Fruit fly (Drosophila melanogaster) whole organism, embryonic: ENCODE results near the gene Arpc1.

Source experiments
- BEAF-32 ChIP-seq: fragments of 200-800 bp; sonication (Bioruptor generic); optimal IDR thresholded peaks from 3 replicates; lab custom pipeline; 2017; ENCODE audit warnings: missing biosample characterization, missing genetic modification characterization, mild to moderate bottlenecking, moderate library complexity, missing genetic modification reagents
- CG11085 ChIP-seq: fragments of 200-800 bp; sonication (Bioruptor generic); IDR thresholded peaks from 2 replicates; pipeline ENCODE4 v1.3.6; 2022; ENCODE audit warnings: missing biosample characterization, missing genetic modification characterization
- CG11695 ChIP-seq: fragments of 200-800 bp; sonication (Bioruptor generic); IDR thresholded peaks from 3 replicates; pipeline ENCODE4 v1.3.6; 2022; ENCODE audit warnings: missing biosample characterization, missing genetic modification characterization
- CG15073 ChIP-seq: fragments of 200-800 bp; sonication (Bioruptor generic); optimal IDR thresholded peaks from 2 replicates; lab custom pipeline; 2016; ENCODE audit warnings: missing biosample characterization, missing genetic modification characterization
- CG1603 ChIP-seq: fragments of 200-800 bp; sonication (Bioruptor generic); optimal IDR thresholded peaks from 2 replicates; lab custom pipeline; 2019; ENCODE audit warnings: missing biosample characterization, mild to moderate bottlenecking, missing genetic modification characterization, moderate library complexity
- CG16815 ChIP-seq: fragments of 200-800 bp; sonication (Bioruptor generic); optimal IDR thresholded peaks from 3 replicates; lab custom pipeline; 2017; ENCODE audit warnings: missing biosample characterization, mild to moderate bottlenecking, missing genetic modification characterization
- CG18764 ChIP-seq: fragments of 200-800 bp; sonication (Bioruptor generic); optimal IDR thresholded peaks from 3 replicates; lab custom pipeline; 2016; ENCODE audit warnings: missing biosample characterization, missing genetic modification characterization
- CG31441 ChIP-seq: fragments of 200-800 bp; sonication (Bioruptor generic); IDR thresholded peaks from 2 replicates; pipeline ENCODE4 v1.3.6; 2022; ENCODE audit warnings: missing biosample characterization, missing genetic modification characterization
- CG32767 ChIP-seq: fragments of 200-800 bp; sonication (Bioruptor generic); IDR thresholded peaks from 2 replicates; pipeline ENCODE4 v1.3.6; 2022; ENCODE audit warnings: missing biosample characterization, missing genetic modification characterization
- CG33213 ChIP-seq: fragments of 200-800 bp; sonication (Bioruptor generic); optimal IDR thresholded peaks from 3 replicates; lab custom pipeline; 2016; ENCODE audit warnings: missing biosample characterization, missing genetic modification characterization
- CG3847 ChIP-seq: fragments of 200-800 bp; sonication (Bioruptor generic); IDR thresholded peaks from 2 replicates; pipeline ENCODE4 v1.3.6; 2022; ENCODE audit warnings: missing biosample characterization, missing genetic modification characterization
- CG5180 ChIP-seq: fragments of 200-800 bp; sonication (Bioruptor generic); optimal IDR thresholded peaks from 3 replicates; lab custom pipeline; 2017; ENCODE audit warnings: missing biosample characterization, missing genetic modification characterization, mild to moderate bottlenecking, moderate library complexity, missing genetic modification reagents
- CG6791 ChIP-seq: fragments of 200-800 bp; sonication (Bioruptor generic); IDR thresholded peaks from 3 replicates; pipeline ENCODE4 v1.3.6; 2022; ENCODE audit warnings: missing biosample characterization, missing genetic modification characterization; ENCODE audit not compliant: partially characterized antibody
- CG7928 ChIP-seq: fragments of 200-800 bp; sonication (Bioruptor generic); optimal IDR thresholded peaks from 2 replicates; lab custom pipeline; 2017; ENCODE audit warnings: missing biosample characterization, mild to moderate bottlenecking, missing genetic modification characterization
- CG8089 ChIP-seq: fragments of 200-800 bp; sonication (Bioruptor generic); optimal IDR thresholded peaks from 3 replicates; lab custom pipeline; 2016; ENCODE audit warnings: missing biosample characterization, missing genetic modification characterization
- CrebB ChIP-seq: fragments of 200-800 bp; sonication (Bioruptor generic); optimal IDR thresholded peaks from 3 replicates; lab custom pipeline; 2018; ENCODE audit warnings: missing biosample characterization, mild to moderate bottlenecking, missing genetic modification characterization
- E2f2 ChIP-seq: fragments of 200-800 bp; sonication (Bioruptor generic); IDR thresholded peaks from 2 replicates; pipeline ENCODE4 v1.3.6; 2022; ENCODE audit warnings: missing biosample characterization, missing genetic modification characterization
- Gug ChIP-seq: fragments of 200-800 bp; sonication (Bioruptor generic); IDR thresholded peaks from 4 replicates; pipeline ENCODE4 v1.3.6; 2022; ENCODE audit warnings: missing biosample characterization, missing genetic modification characterization
- Hmx ChIP-seq: fragments of 200-800 bp; sonication (Bioruptor generic); optimal IDR thresholded peaks from 2 replicates; lab custom pipeline; 2016; ENCODE audit warnings: missing biosample characterization, missing genetic modification characterization
- Lpt ChIP-seq: fragments of >200 bp; optimal IDR thresholded peaks from 2 replicates; lab custom pipeline; 2018; ENCODE audit warnings: missing biosample characterization, missing genetic modification characterization
- Meics ChIP-seq: fragments of 200-800 bp; sonication (Bioruptor generic); optimal IDR thresholded peaks from 2 replicates; lab custom pipeline; 2017; ENCODE audit warnings: missing biosample characterization, mild to moderate bottlenecking, missing genetic modification characterization
- NFAT ChIP-seq: fragments of 200-800 bp; sonication (Bioruptor generic); IDR thresholded peaks from 2 replicates; pipeline ENCODE4 v1.3.6; 2022; ENCODE audit warnings: missing biosample characterization, missing genetic modification characterization
- Nf-YB ChIP-seq: fragments of 200-800 bp; sonication (Bioruptor generic); optimal IDR thresholded peaks from 3 replicates; lab custom pipeline; 2019; ENCODE audit warnings: missing biosample characterization, mild to moderate bottlenecking, missing genetic modification characterization, moderate library complexity
- Pdp1 ChIP-seq, 2 experiments: fragments of 200-800 bp; sonication (Bioruptor generic); optimal IDR thresholded peaks; 3 replicates each; lab custom pipeline; 2016; ENCODE audit warnings: missing biosample characterization in 2 of 2, missing genetic modification characterization in 2 of 2, mild to moderate bottlenecking in 1 of 2, moderate library complexity in 1 of 2
- Ravus ChIP-seq: fragments of 200-800 bp; sonication (Bioruptor generic); IDR thresholded peaks from 2 replicates; pipeline ENCODE4 v1.3.6; 2022; ENCODE audit warnings: missing biosample characterization, missing genetic modification characterization
- abd-A ChIP-seq: fragments of 200-800 bp; sonication (Bioruptor generic); optimal IDR thresholded peaks from 3 replicates; lab custom pipeline; 2019; ENCODE audit warnings: missing biosample characterization, mild to moderate bottlenecking, missing genetic modification characterization, moderate library complexity
- chif ChIP-seq, 2 experiments: fragments of 200-800 bp; sonication (Bioruptor generic); optimal IDR thresholded peaks; 3 replicates each; lab custom pipeline; 2016; ENCODE audit warnings: missing biosample characterization in 2 of 2, missing genetic modification characterization in 2 of 2
- da ChIP-seq: fragments of 200-800 bp; sonication (Bioruptor generic); optimal IDR thresholded peaks from 2 replicates; lab custom pipeline; 2016; ENCODE audit warnings: missing biosample characterization, missing genetic modification characterization
- dmrt99B ChIP-seq: fragments of 200-800 bp; sonication (Bioruptor generic); optimal IDR thresholded peaks from 2 replicates; lab custom pipeline; 2018; ENCODE audit warnings: missing biosample characterization, mild to moderate bottlenecking, missing genetic modification characterization, moderate library complexity
- ewg ChIP-seq: fragments of 200-800 bp; sonication (Bioruptor generic); optimal IDR thresholded peaks from 3 replicates; lab custom pipeline; 2017; ENCODE audit warnings: mild to moderate bottlenecking, missing biosample characterization, missing genetic modification reagents, missing genetic modification characterization
- gcm2 ChIP-seq: fragments of 200-800 bp; sonication (Bioruptor generic); optimal IDR thresholded peaks from 2 replicates; lab custom pipeline; 2016; ENCODE audit warnings: missing biosample characterization, missing genetic modification characterization
- gem ChIP-seq: fragments of 200-800 bp; sonication (Bioruptor generic); optimal IDR thresholded peaks from 2 replicates; lab custom pipeline; 2019; ENCODE audit warnings: missing biosample characterization, mild to moderate bottlenecking, missing genetic modification characterization, moderate library complexity
- gro ChIP-seq: fragments of 200-800 bp; sonication (Bioruptor generic); optimal IDR thresholded peaks from 2 replicates; lab custom pipeline; 2016; ENCODE audit warnings: missing biosample characterization, missing genetic modification characterization
- jigr1 ChIP-seq: fragments of 200-800 bp; sonication (Bioruptor generic); IDR thresholded peaks from 3 replicates; pipeline ENCODE4 v1.3.6; 2022; ENCODE audit warnings: missing biosample characterization, missing genetic modification characterization
- kni ChIP-seq: fragments of 200-800 bp; sonication (Bioruptor generic); optimal IDR thresholded peaks from 3 replicates; lab custom pipeline; 2017; ENCODE audit warnings: mild to moderate bottlenecking, missing biosample characterization, missing genetic modification reagents, missing genetic modification characterization
- lmd ChIP-seq: fragments of 200-800 bp; sonication (Bioruptor generic); IDR thresholded peaks from 2 replicates; pipeline ENCODE4 v1.3.6; 2022; ENCODE audit warnings: missing biosample characterization, missing genetic modification characterization
- nerfin-1 ChIP-seq: fragments of 200-800 bp; sonication (Bioruptor generic); optimal IDR thresholded peaks from 3 replicates; lab custom pipeline; 2019; ENCODE audit warnings: missing biosample characterization, mild to moderate bottlenecking, missing genetic modification characterization, moderate library complexity
- nerfin-2 ChIP-seq: fragments of 200-800 bp; sonication (Bioruptor generic); IDR thresholded peaks from 2 replicates; pipeline ENCODE4 v1.3.6; 2022; ENCODE audit warnings: missing biosample characterization, missing genetic modification characterization; ENCODE audit not compliant: partially characterized antibody
- psq ChIP-seq: fragments of 200-800 bp; sonication (Bioruptor generic); optimal IDR thresholded peaks from 2 replicates; lab custom pipeline; 2017; ENCODE audit warnings: missing biosample characterization, missing genetic modification characterization
- pum ChIP-seq: fragments of 200-800 bp; sonication (Bioruptor generic); optimal IDR thresholded peaks from 2 replicates; lab custom pipeline; 2016; ENCODE audit warnings: missing biosample characterization, missing genetic modification characterization
- schlank ChIP-seq: fragments of 200-800 bp; sonication (Bioruptor generic); optimal IDR thresholded peaks from 2 replicates; lab custom pipeline; 2018; ENCODE audit warnings: missing biosample characterization, mild to moderate bottlenecking, missing genetic modification characterization
- sob ChIP-seq: fragments of 200-800 bp; sonication (Bioruptor generic); IDR thresholded peaks from 2 replicates; pipeline ENCODE4 v1.3.6; 2022; ENCODE audit warnings: missing biosample characterization, missing genetic modification characterization
- sr ChIP-seq: fragments of 200-800 bp; sonication (Bioruptor generic); IDR thresholded peaks from 3 replicates; pipeline ENCODE4 v1.3.6; 2022; ENCODE audit warnings: missing biosample characterization, missing genetic modification characterization
- stc ChIP-seq: fragments of 200-800 bp; sonication (Bioruptor generic); IDR thresholded peaks from 2 replicates; pipeline ENCODE4 v1.3.6; 2022; ENCODE audit warnings: missing biosample characterization, missing genetic modification characterization
- stwl ChIP-seq: fragments of 200-800 bp; sonication (Bioruptor generic); optimal IDR thresholded peaks from 3 replicates; lab custom pipeline; 2018; ENCODE audit warnings: missing biosample characterization, mild to moderate bottlenecking, missing genetic modification characterization, moderate library complexity
- tx ChIP-seq: fragments of 200-800 bp; sonication (Bioruptor generic); optimal IDR thresholded peaks from 2 replicates; lab custom pipeline; 2016; ENCODE audit warnings: missing biosample characterization, missing genetic modification characterization
- vfl ChIP-seq: fragments of 200-800 bp; sonication (Bioruptor generic); optimal IDR thresholded peaks from 2 replicates; lab custom pipeline; 2016; ENCODE audit warnings: missing biosample characterization, missing genetic modification characterization
- wek ChIP-seq: fragments of 200-800 bp; sonication (Bioruptor generic); optimal IDR thresholded peaks from 3 replicates; lab custom pipeline; 2018; ENCODE audit warnings: missing biosample characterization, mild to moderate bottlenecking, missing genetic modification characterization, moderate library complexity
- zfh1 ChIP-seq: fragments of 200-800 bp; sonication (Bioruptor generic); IDR thresholded peaks from 3 replicates; pipeline ENCODE4 v1.3.6; 2022; ENCODE audit warnings: missing biosample characterization, missing genetic modification characterization

Arpc1 gene

dm6 chr2L:13780109-13780947, 49.2 kb downstream of the Arpc1 start, which contains the start of the genes CG9008 and p38b (continued):
- peak; percentile 24 for TF ChIP-seq pum (GFP tag; lab: Kevin White, UChicago)
- peak; percentile 48; the same call in 2 of the 3 replicates for TF ChIP-seq zfh1 (GFP tag; lab: Robert Waterston, UW)
- TF ChIP-seq wek (GFP tag; lab: Kevin White, UChicago) = peak; percentile 52
- peak; percentile 81 for TF ChIP-seq Nf-YB (GFP tag; lab: Kevin White, UChicago)
- TF ChIP-seq Meics (GFP tag; lab: Kevin White, UChicago) = peak; percentile 93
- TF ChIP-seq Pdp1 (GFP tag; optimal IDR thresholded peaks at IDR 0.05; lab: Kevin White, UChicago) = peak in 1 of 2 experiments; percentile 48
- TF ChIP-seq schlank = no peak
- TF ChIP-seq BEAF-32 (GFP tag; lab: Kevin White, UChicago) = peak; percentile 61
- TF ChIP-seq E2f2 (GFP tag; lab: Robert Waterston, UW) = 0 out of 2 replicates have a peak, but pooled peaks have one; percentile 24
- peak; percentile 89 for TF ChIP-seq dmrt99B
- peak; percentile 8 for TF ChIP-seq vfl (GFP tag; lab: Kevin White, UChicago)
- TF ChIP-seq CG33213 (GFP tag; lab: Kevin White, UChicago) = no peak
- TF ChIP-seq lmd (GFP tag; lab: Robert Waterston, UW) = peak; percentile 72
- no peak for TF ChIP-seq gro
- peak; percentile 6 for TF ChIP-seq gcm2 (GFP tag; lab: Kevin White, UChicago)
- peak; percentile 62; the same call in 2 of the 3 replicates for TF ChIP-seq CG11695 (GFP tag; lab: Robert Waterston, UW)
- TF ChIP-seq NFAT (GFP tag; lab: Robert Waterston, UW) = peak; percentile 85
- TF ChIP-seq Lpt = no peak
- TF ChIP-seq CG3847 (GFP tag; lab: Robert Waterston, UW) = peak; percentile 57
- peak; percentile 49 for TF ChIP-seq psq (GFP tag; lab: Kevin White, UChicago)
- TF ChIP-seq CG15073 (GFP tag; lab: Kevin White, UChicago) = no peak
- peak; percentile 29; the same call in 1 of the 3 replicates for TF ChIP-seq CG6791 (GFP tag; lab: Robert Waterston, UW)
- peak; percentile 26 for TF ChIP-seq CG18764 (GFP tag; lab: Kevin White, UChicago)
- TF ChIP-seq CG11085 = no peak
- no peak for TF ChIP-seq da (GFP tag; lab: Kevin White, UChicago)
- peak; percentile 79 for TF ChIP-seq ewg
- TF ChIP-seq nerfin-1 (tag; lab: Kevin White, UChicago) = peak; percentile 76
- 0 out of 2 replicates have a peak, but pooled peaks have one; percentile 20 for TF ChIP-seq stc (GFP tag; lab: Robert Waterston, UW)
- TF ChIP-seq CG31441 (GFP tag; lab: Robert Waterston, UW) = peak; percentile 92
- TF ChIP-seq kni = no peak
- peak; percentile 63 for TF ChIP-seq CG16815 (GFP tag; lab: Kevin White, UChicago)
- TF ChIP-seq CG32767 (GFP tag; lab: Robert Waterston, UW) = peak; percentile 61
- no peak for TF ChIP-seq abd-A (tag; lab: Kevin White, UChicago)
- peak; percentile 30 for TF ChIP-seq CrebB (tag; lab: Kevin White, UChicago)
- no peak for TF ChIP-seq chif (GFP tag; optimal IDR thresholded peaks at IDR 0.05; lab: Kevin White, UChicago)
- TF ChIP-seq sob = peak; percentile 61
- peak; percentile 76; the same call in 3 of the 4 replicates for TF ChIP-seq Gug (GFP tag; lab: Robert Waterston, UW)
- peak; percentile 58 for TF ChIP-seq stwl (tag; lab: Kevin White, UChicago)
- peak; percentile 62 for TF ChIP-seq CG5180
- no peak for TF ChIP-seq Ravus (GFP tag; lab: Robert Waterston, UW)
- TF ChIP-seq jigr1 (GFP tag; lab: Robert Waterston, UW) = no peak
- no peak for TF ChIP-seq Hmx
- peak; percentile 40 for TF ChIP-seq CG1603
- TF ChIP-seq tx = no peak
- TF ChIP-seq gem = peak; percentile 94
- TF ChIP-seq CG8089 (GFP tag; lab: Kevin White, UChicago) = no peak
- TF ChIP-seq nerfin-2 (GFP tag; lab: Robert Waterston, UW) = 0 out of 2 replicates have a peak, but pooled peaks have one; percentile 48
- peak; percentile 49 for TF ChIP-seq CG7928 (GFP tag; lab: Kevin White, UChicago)
- peak; percentile 53; the same call in 2 of the 3 replicates for TF ChIP-seq sr (GFP tag; lab: Robert Waterston, UW)
